Worm (Caenorhabditis elegans): ENCODE data around the gene ran-2.
A peak's percentile ranks its signal among the peaks of the same experiment; 100 is the strongest.

ran-2 gene

DNA sequence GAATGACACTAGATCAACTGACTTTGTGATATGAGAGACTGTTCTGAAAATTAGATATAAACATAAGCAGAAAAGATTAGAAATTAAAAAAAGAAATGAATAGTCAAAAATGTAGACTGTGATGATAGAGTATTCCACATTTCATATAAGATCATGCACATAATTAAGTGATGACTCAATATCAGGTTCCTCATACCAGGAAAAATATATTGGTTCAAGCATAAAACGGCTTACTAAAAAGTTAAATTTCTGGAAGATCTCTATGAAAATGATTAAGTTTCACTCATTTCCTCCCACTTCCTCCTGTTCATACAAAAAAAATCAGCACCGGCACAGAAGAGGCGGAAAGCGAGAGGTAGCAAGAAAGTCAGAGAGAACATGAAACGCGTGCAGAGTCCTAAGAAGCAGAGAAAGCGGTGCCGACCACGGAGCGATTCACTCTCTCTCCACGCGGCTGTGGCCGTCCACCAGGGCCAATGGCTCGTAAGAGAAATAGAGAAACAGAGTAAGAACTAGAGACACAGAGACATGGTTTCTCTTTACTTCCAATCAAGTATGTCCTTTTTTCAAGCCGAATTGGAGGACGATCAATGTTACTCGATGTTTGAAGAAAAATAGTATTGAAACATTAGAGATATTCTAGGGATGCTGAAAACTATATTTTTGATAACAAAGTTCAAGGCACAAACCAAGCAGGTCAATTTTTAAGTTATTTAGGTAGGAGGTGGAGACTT lies 41.6 kb upstream of the ran-2 start, which contains the start of the genes ZK688.5 and fahd-1 (continued):
- TF ChIP-seq C06A6.2 (GFP tag; conservative IDR thresholded peaks at IDR 0.05) (0 out of 2 replicates have a peak, but pooled peaks have one; percentile 35), chd-7 (tag; optimal IDR thresholded peaks at IDR 0.05) (peak; percentile 29), cebp-1 (GFP tag; IDR thresholded peaks at IDR 0.05) (no peak), cebp-1 (tag; optimal IDR thresholded peaks at IDR 0.05) (peak; percentile 75), ceh-91 (GFP tag; IDR thresholded peaks at IDR 0.05) (no peak), K12H6.12 (tag; optimal IDR thresholded peaks at IDR 0.05) (peak; percentile 34), tlf-1 (GFP tag; optimal IDR thresholded peaks at IDR 0.05) (no peak), attf-5 (GFP tag; optimal IDR thresholded peaks at IDR 0.05) (peak; percentile 86), madf-3 (GFP tag; IDR thresholded peaks at IDR 0.05) (no peak), egrh-3 (GFP tag; IDR thresholded peaks at IDR 0.05) (peak; percentile 24; the same call in 1 of the 2 replicates), dox-1 (GFP tag; IDR thresholded peaks at IDR 0.05) (no peak; the same call in 1 of the 2 replicates), madf-10 (tag; optimal IDR thresholded peaks at IDR 0.05) (peak; percentile 14), Y53G8AR.9 (GFP tag; conservative IDR thresholded peaks at IDR 0.05) (peak; percentile 56; the same call in 1 of the 2 replicates), F55B11.4 (tag; optimal IDR thresholded peaks at IDR 0.05; ENCODE audit: borderline replicate concordance, insufficient read depth) (no peak), zfh-2 (GFP tag; conservative IDR thresholded peaks at IDR 0.05) (no peak), cebp-2 (GFP tag; IDR thresholded peaks at IDR 0.05) (no peak), lsy-27 (tag; optimal IDR thresholded peaks at IDR 0.05; ENCODE audit: borderline replicate concordance, insufficient read depth) (peak; percentile 71), egl-44 (GFP tag; IDR thresholded peaks at IDR 0.05) (no peak), somi-1 (GFP tag; optimal IDR thresholded peaks at IDR 0.05) (peak; percentile 43), snpc-4 (GFP tag; optimal IDR thresholded peaks at IDR 0.05) (no peak), snpc-4 (tag; optimal IDR thresholded peaks at IDR 0.05) (peak in 3 of 4 experiments; percentile 2 to 48 (median 12)), Y67H2A.10 (GFP tag; conservative IDR thresholded peaks at IDR 0.05) (no peak), xnd-1 (tag; optimal IDR thresholded peaks at IDR 0.05) (no peak), akir-1 (GFP tag; optimal IDR thresholded peaks at IDR 0.05) (no peak), let-526 (GFP tag; IDR thresholded peaks at IDR 0.05) (peak; percentile 50; the same call in 1 of the 2 replicates), let-607 (tag; optimal IDR thresholded peaks at IDR 0.05) (peak; percentile 27 to 51), madf-8 (GFP tag; conservative IDR thresholded peaks at IDR 0.05) (no peak), ceh-27 (GFP tag; optimal IDR thresholded peaks at IDR 0.05) (peak; percentile 44), attf-3 (GFP tag; conservative IDR thresholded peaks at IDR 0.05) (0 out of 2 replicates have a peak, but pooled peaks have one; percentile 22)

DNA sequence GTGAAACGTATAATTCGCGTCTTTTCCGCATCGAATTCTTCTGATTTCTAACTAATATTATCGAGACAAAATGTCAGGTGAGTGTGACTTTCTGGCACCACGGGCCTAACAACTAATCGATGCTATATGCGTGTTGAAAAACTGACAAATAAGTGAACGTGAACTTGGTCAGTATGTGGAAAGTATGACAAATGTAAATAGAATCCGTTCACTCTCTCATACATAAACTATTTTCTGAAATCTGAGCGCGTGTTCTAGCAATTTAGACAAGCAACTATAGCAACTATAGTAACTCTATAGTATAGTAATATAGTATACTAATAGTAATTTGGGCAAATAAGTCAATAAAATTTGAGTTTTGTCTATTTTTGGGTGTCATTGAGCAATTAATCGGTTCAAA lies 41.0 kb upstream of the ran-2 start:
- no peak for TF ChIP-seq tbp1 (GFP tag; optimal IDR thresholded peaks at IDR 0.05)
- TF ChIP-seq ceh-40 (GFP tag; IDR thresholded peaks at IDR 0.05): no peak
- TF ChIP-seq hlh-12 (tag; optimal IDR thresholded peaks at IDR 0.05): no peak
- TF ChIP-seq nhr-80 (tag; optimal IDR thresholded peaks at IDR 0.05): no peak
- no peak for TF ChIP-seq ceh-27 (GFP tag; optimal IDR thresholded peaks at IDR 0.05)
- no peak for TF ChIP-seq akir-1 (GFP tag; optimal IDR thresholded peaks at IDR 0.05)
- TF ChIP-seq attf-5 (GFP tag; optimal IDR thresholded peaks at IDR 0.05): no peak
- no peak for TF ChIP-seq ekl-4 (GFP tag; IDR thresholded peaks at IDR 0.05)
- no peak for TF ChIP-seq D2030.7 (GFP tag; IDR thresholded peaks at IDR 0.05)
- TF ChIP-seq ztf-26 (tag; optimal IDR thresholded peaks at IDR 0.05): no peak
